Fruit fly (Drosophila melanogaster) whole organism, wandering third instar larva: ENCODE measurements around the gene Cpr11A.

ENCODE experiments used
- Abd-B ChIP-seq: fragments of >200 bp; optimal IDR thresholded peaks from 2 replicates; lab custom pipeline; 2017; ENCODE audit warnings: missing biosample characterization, missing genetic modification characterization
- CG32264 ChIP-seq: fragments of 200-800 bp; sonication (Bioruptor generic); optimal IDR thresholded peaks from 2 replicates; lab custom pipeline; 2016; ENCODE audit warnings: missing biosample characterization, missing genetic modification characterization
- CG9705 ChIP-seq: fragments of 200-800 bp; sonication (Bioruptor generic); optimal IDR thresholded peaks from 2 replicates; lab custom pipeline; 2018; ENCODE audit warnings: missing biosample characterization, mild to moderate bottlenecking, missing genetic modification characterization
- CrebA ChIP-seq: fragments of 200-800 bp; sonication (Bioruptor generic); optimal IDR thresholded peaks from 2 replicates; lab custom pipeline; 2016; ENCODE audit warnings: missing biosample characterization, mild to moderate bottlenecking, missing genetic modification characterization, borderline replicate concordance
- Dfd ChIP-seq: fragments of >200 bp; optimal IDR thresholded peaks from 2 replicates; lab custom pipeline; 2017; ENCODE audit warnings: missing biosample characterization, missing genetic modification characterization
- Dif ChIP-seq: fragments of 200-275, 200-300 bp; sonication (Bioruptor generic); optimal IDR thresholded peaks from 2 replicates; lab custom pipeline; 2018; ENCODE audit warnings: missing biosample characterization, missing genetic modification characterization; ENCODE audit not compliant: partially characterized antibody
- GATAd ChIP-seq: sonication (Bioruptor generic); optimal IDR thresholded peaks from 2 replicates; lab custom pipeline; 2016; ENCODE audit warnings: missing biosample characterization, missing genetic modification characterization
- HLH106 ChIP-seq: fragments of 200-800 bp; optimal IDR thresholded peaks from 3 replicates; lab custom pipeline; 2019; ENCODE audit warnings: missing biosample characterization, mild to moderate bottlenecking, missing genetic modification characterization, moderate library complexity
- Hnf4 ChIP-seq: fragments of 200-800 bp; sonication (Bioruptor generic); optimal IDR thresholded peaks from 2 replicates; lab custom pipeline; 2016; ENCODE audit warnings: missing biosample characterization, mild to moderate bottlenecking, missing genetic modification characterization
- Hr78 ChIP-seq: fragments of >200 bp; optimal IDR thresholded peaks from 2 replicates; lab custom pipeline; 2017; ENCODE audit warnings: missing biosample characterization, missing genetic modification characterization
- Hr83 ChIP-seq: fragments of 200-300 bp; sonication (Bioruptor generic); optimal IDR thresholded peaks from 2 replicates; lab custom pipeline; 2016; ENCODE audit warnings: missing biosample characterization, mild to moderate bottlenecking, missing genetic modification characterization, moderate library complexity; ENCODE audit not compliant: poor library complexity, severe bottlenecking
- Jra ChIP-seq: sonication (Bioruptor generic); optimal IDR thresholded peaks from 2 replicates; lab custom pipeline; 2016; ENCODE audit warnings: missing biosample characterization, missing genetic modification characterization
- Mio ChIP-seq: sonication (Bioruptor generic); optimal IDR thresholded peaks from 2 replicates; lab custom pipeline; 2016; ENCODE audit warnings: missing biosample characterization, missing genetic modification characterization
- Myc ChIP-seq: fragments of >200 bp; optimal IDR thresholded peaks from 2 replicates; lab custom pipeline; 2017
- N ChIP-seq: fragments of >200 bp; optimal IDR thresholded peaks from 2 replicates; lab custom pipeline; 2018; ENCODE audit warnings: missing biosample characterization, missing external identifiers, missing genetic modification characterization
- OdsH ChIP-seq: fragments of 200-800 bp; sonication (Bioruptor generic); optimal IDR thresholded peaks from 2 replicates; lab custom pipeline; 2016; ENCODE audit warnings: missing biosample characterization, mild to moderate bottlenecking, missing genetic modification characterization
- Rel ChIP-seq, 2 experiments: fragments of 200-800 bp; sonication (Bioruptor generic) in 1 of 2; optimal IDR thresholded peaks; 2 replicates in 1 of 2; 3 replicates in 1 of 2; lab custom pipeline; 2016 to 2019; ENCODE audit warnings: mild to moderate bottlenecking in 2 of 2, missing biosample characterization in 2 of 2, missing genetic modification characterization in 2 of 2, moderate library complexity in 1 of 2
- Sp1 ChIP-seq: fragments of 200-800 bp; sonication (Bioruptor generic); optimal IDR thresholded peaks from 3 replicates; lab custom pipeline; 2019; ENCODE audit warnings: missing biosample characterization, mild to moderate bottlenecking, missing genetic modification characterization, moderate library complexity
- Vsx2 ChIP-seq: fragments of 200-300, 225-300 bp; sonication (Bioruptor generic); optimal IDR thresholded peaks from 2 replicates; lab custom pipeline; 2018; ENCODE audit warnings: missing biosample characterization, missing genetic modification characterization; ENCODE audit not compliant: partially characterized antibody
- brk ChIP-seq: fragments of 200-800 bp; sonication (Bioruptor generic); optimal IDR thresholded peaks from 2 replicates; lab custom pipeline; 2016; ENCODE audit warnings: missing biosample characterization, mild to moderate bottlenecking, missing genetic modification characterization
- dl ChIP-seq, 2 experiments: fragments of 175-275, 200-275 bp in 1 of 2; fragments of 200-275 bp in 1 of 2; sonication (Bioruptor generic); optimal IDR thresholded peaks; lab custom pipeline; 2018; ENCODE audit warnings: mild to moderate bottlenecking in 2 of 2, missing biosample characterization in 2 of 2, missing genetic modification characterization in 2 of 2, moderate library complexity in 2 of 2; ENCODE audit not compliant: partially characterized antibody in 2 of 2, insufficient read depth in 1 of 2
- dmrt93B ChIP-seq: fragments of 200-800 bp; sonication (Bioruptor generic); optimal IDR thresholded peaks from 2 replicates; lab custom pipeline; 2018; ENCODE audit warnings: missing biosample characterization, mild to moderate bottlenecking, missing genetic modification characterization
- dsf ChIP-seq: sonication (Bioruptor generic); optimal IDR thresholded peaks from 2 replicates; lab custom pipeline; 2016; ENCODE audit warnings: missing biosample characterization, missing genetic modification characterization, borderline replicate concordance
- ey ChIP-seq: fragments of 200-800 bp; sonication (Bioruptor generic); optimal IDR thresholded peaks from 2 replicates; lab custom pipeline; 2016; ENCODE audit warnings: missing biosample characterization, missing genetic modification characterization
- foxo ChIP-seq, 2 experiments: fragments of 200-800 bp; sonication (Bioruptor generic); optimal IDR thresholded peaks; 2 replicates in 1 of 2; 3 replicates in 1 of 2; lab custom pipeline; 2016 to 2017; ENCODE audit warnings: missing biosample characterization in 2 of 2, missing genetic modification characterization in 2 of 2
- fru ChIP-seq: fragments of 200-800 bp; sonication (Bioruptor generic); optimal IDR thresholded peaks from 3 replicates; lab custom pipeline; 2016; ENCODE audit warnings: missing biosample characterization, mild to moderate bottlenecking, missing genetic modification characterization
- h ChIP-seq: fragments of 200-800 bp; sonication (Bioruptor generic); optimal IDR thresholded peaks from 3 replicates; lab custom pipeline; 2016; ENCODE audit warnings: missing biosample characterization, mild to moderate bottlenecking, missing genetic modification characterization
- lola ChIP-seq: fragments of >200 bp; optimal IDR thresholded peaks from 2 replicates; lab custom pipeline; 2017; ENCODE audit warnings: missing biosample characterization, missing genetic modification characterization
- pan ChIP-seq: fragments of >200 bp; optimal IDR thresholded peaks from 2 replicates; lab custom pipeline; 2017
- psq ChIP-seq: fragments of 200-800 bp; sonication (Bioruptor generic); optimal IDR thresholded peaks from 3 replicates; lab custom pipeline; 2017; ENCODE audit warnings: missing biosample characterization, mild to moderate bottlenecking, missing genetic modification characterization, moderate library complexity
- rgr ChIP-seq: fragments of 200-800 bp; sonication (Bioruptor generic); optimal IDR thresholded peaks from 3 replicates; lab custom pipeline; 2016; ENCODE audit warnings: missing biosample characterization, mild to moderate bottlenecking, missing genetic modification characterization
- sage ChIP-seq: fragments of 200-800 bp; sonication (Bioruptor generic); optimal IDR thresholded peaks from 2 replicates; lab custom pipeline; 2016; ENCODE audit warnings: missing biosample characterization, mild to moderate bottlenecking, missing genetic modification characterization
- sv ChIP-seq: fragments of 200-800 bp; sonication (Bioruptor generic); optimal IDR thresholded peaks from 3 replicates; lab custom pipeline; 2016; ENCODE audit warnings: missing biosample characterization, missing genetic modification characterization
- tai ChIP-seq: sonication (Bioruptor generic); optimal IDR thresholded peaks from 2 replicates; lab custom pipeline; 2016; ENCODE audit warnings: missing biosample characterization, missing genetic modification characterization
- usp ChIP-seq: fragments of >200 bp; optimal IDR thresholded peaks from 2 replicates; lab custom pipeline; 2017; ENCODE audit warnings: missing biosample characterization, missing genetic modification characterization
- woc ChIP-seq: sonication (Bioruptor generic); optimal IDR thresholded peaks from 2 replicates; lab custom pipeline; 2016; ENCODE audit warnings: missing biosample characterization, mild to moderate bottlenecking, missing genetic modification characterization

Gene Cpr11A

DNA sequence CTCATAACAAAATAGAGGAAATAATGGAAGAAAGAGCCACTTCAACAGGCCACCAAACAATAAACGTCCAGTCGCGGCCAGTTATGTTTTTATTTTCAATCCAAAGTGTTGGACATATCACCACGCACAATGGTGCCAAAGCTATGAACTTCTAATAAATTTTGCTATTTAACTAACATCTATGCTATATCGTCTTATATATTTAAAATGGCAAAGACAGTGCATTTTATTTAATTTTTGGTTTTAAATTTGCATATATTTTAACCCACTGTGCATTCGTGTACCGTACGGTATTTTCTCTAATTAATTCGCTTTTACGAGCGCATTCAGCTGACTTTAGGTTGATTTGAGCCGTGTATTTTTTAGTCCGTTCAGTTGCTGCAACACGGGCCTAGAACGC, 32.4 kb upstream of the Cpr11A start, which contains the start of gene CG15927:
Gene CG15927 (plus strand): TSS at position 372 of the 400 bp plus-strand sequence.
- TF ChIP-seq sv (GFP tag; lab: Kevin White, UChicago) (peak; percentile 40), fru (GFP tag; lab: Kevin White, UChicago) (no peak)

DNA sequence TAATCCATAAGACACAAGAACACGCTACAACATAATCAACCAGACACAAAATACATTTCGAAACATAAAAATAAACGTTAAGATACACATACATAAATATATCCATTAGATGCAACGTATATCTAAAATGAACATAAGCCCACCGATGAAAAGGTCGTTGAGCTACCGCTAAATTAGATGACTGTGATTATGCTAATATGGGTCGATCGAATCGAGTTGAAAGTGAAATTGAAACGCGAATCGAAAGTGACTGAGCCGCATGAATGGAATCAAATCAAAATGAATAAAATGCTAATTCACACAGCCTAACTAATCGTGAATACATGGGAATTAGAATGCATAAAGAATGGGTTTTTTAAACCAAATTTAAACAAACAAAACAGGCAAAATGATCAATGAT, 30.9 kb upstream of the Cpr11A start:
- no peak for TF ChIP-seq lola
- TF ChIP-seq Hnf4 (GFP tag; lab: Kevin White, UChicago): no peak
- TF ChIP-seq CG32264: no peak
- no peak for TF ChIP-seq CG9705
- no peak for TF ChIP-seq OdsH (GFP tag; lab: Kevin White, UChicago)
- TF ChIP-seq pan (lab: Kevin White, UChicago): no peak
- TF ChIP-seq usp (GFP tag; lab: Kevin White, UChicago): no peak

DNA sequence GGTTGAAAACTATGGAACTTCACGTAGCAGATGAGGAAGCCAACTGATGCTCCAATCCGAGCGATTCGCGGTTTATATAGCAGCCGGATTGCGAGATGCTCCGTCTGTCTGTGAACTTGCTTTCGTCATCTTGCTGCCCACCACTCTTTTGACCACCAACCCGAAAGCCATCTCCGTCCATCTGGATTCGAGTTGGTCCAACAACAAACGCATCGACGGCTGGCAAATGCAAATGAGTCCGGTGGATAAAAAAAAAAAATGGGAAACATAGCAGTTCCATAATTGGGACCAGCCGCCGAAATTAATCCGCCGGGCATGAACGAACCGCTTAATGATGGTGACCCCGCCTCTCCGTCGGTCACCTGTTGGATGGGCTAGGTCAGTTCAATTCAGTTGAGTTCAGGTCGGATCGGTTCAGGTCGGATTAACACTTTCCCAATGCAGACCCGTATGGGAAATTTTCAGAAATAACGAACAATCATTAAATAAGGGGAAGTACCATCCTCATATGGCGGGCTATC, 29.0 kb upstream of the Cpr11A start, which contains the start of gene CG15731:
Gene CG15731 (minus strand): TSS at position 51 of the 521 bp plus-strand sequence.
- TF ChIP-seq Jra (GFP tag; lab: Kevin White, UChicago) (no peak), ey (no peak), Rel (GFP tag; optimal IDR thresholded peaks at IDR 0.05; lab: Kevin White, UChicago) (no peak), Rel (tag; optimal IDR thresholded peaks at IDR 0.05; lab: Kevin White, UChicago) (no peak), Hr83 (no peak), sage (no peak), Mio (GFP tag; lab: Kevin White, UChicago) (no peak), CG32264 (no peak), Abd-B (GFP tag; lab: Kevin White, UChicago) (no peak), CrebA (GFP tag; lab: Kevin White, UChicago) (no peak), OdsH (GFP tag; lab: Kevin White, UChicago) (no peak), Dfd (GFP tag; lab: Kevin White, UChicago) (no peak), fru (GFP tag; lab: Kevin White, UChicago) (no peak), Hr78 (GFP tag; lab: Kevin White, UChicago) (no peak), CG9705 (no peak), tai (GFP tag; lab: Kevin White, UChicago) (no peak)

DNA sequence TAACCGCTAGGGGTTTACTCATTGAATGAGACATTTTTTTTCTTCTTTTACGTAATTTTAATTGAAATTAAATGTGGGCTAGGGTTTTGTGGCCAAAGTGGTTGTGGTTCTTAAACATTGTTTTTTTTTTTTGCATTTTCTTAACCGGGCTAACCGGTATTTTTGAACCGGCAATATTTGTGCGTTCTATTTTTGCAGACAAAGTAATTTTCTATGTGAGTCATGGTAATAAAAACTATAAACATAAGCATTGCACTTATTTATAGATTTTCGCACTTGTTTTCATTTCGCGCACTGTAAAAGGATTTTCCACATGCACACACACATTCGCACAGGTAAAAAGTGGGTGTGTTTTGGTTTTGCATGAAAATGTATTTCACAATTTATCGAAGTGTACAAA, 24.6 kb upstream of the Cpr11A start:
- TF ChIP-seq N (GFP tag; lab: Kevin White, UChicago) (no peak), Dif (no peak), Hr78 (GFP tag; lab: Kevin White, UChicago) (no peak), brk (GFP tag; lab: Kevin White, UChicago) (no peak), woc (no peak), Dfd (GFP tag; lab: Kevin White, UChicago) (no peak), pan (lab: Kevin White, UChicago) (no peak), dsf (GFP tag; lab: Kevin White, UChicago) (no peak), psq (GFP tag; lab: Kevin White, UChicago) (no peak), dmrt93B (GFP tag; lab: Kevin White, UChicago) (no peak), Vsx2 (no peak), fru (GFP tag; lab: Kevin White, UChicago) (no peak), HLH106 (tag; lab: Kevin White, UChicago) (no peak), Hr83 (no peak), sage (no peak)
- TF ChIP-seq, all 38 proteins: peak for 0

DNA sequence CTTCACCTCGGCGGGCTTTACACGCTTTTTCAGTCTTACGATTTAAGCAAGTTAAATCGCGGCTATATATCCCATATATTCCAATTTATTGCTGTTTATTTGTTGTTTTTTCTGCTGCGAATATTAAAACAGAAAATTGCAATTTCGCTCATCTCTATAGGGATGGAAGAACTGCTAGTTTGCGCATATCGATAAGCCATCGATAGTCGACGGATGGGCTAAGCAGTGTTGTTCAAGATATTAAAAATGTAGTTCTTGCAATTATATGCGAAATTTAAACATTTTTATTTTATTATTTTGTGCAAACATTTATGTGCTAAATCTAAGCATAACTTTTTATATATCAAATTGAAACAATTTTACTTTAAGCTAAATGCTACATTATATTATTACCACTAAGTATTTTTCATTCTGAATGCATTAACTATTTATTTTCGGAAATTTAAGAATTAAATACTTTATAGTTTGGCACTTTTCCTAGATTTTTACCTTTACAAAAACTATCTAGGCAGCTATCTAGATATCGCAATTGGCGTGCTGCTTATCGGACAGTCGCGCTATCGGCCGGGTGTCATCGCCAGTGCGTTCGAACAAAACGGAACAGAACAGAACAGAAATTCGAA, 23.7 kb upstream of the Cpr11A start, which contains the start of the genes Rab40 and CG42258:
Gene Rab40 (minus strand): TSS at position 177 of the 623 bp plus-strand sequence.
Gene CG42258 (plus strand): TSS at position 593 of the 623 bp plus-strand sequence.
- TF ChIP-seq dmrt93B (GFP tag; lab: Kevin White, UChicago) (no peak), Dfd (GFP tag; lab: Kevin White, UChicago) (no peak), Hnf4 (GFP tag; lab: Kevin White, UChicago) (peak; percentile 54), Sp1 (GFP tag; lab: Kevin White, UChicago) (peak; percentile 13), pan (lab: Kevin White, UChicago) (no peak), Dif (no peak), woc (peak; percentile 59), fru (GFP tag; lab: Kevin White, UChicago) (peak; percentile 54), Myc (lab: Kevin White, UChicago) (peak; percentile 10), rgr (GFP tag; lab: Kevin White, UChicago) (peak; percentile 47), Hr83 (peak; percentile 33), ey (peak; percentile 49), HLH106 (tag; lab: Kevin White, UChicago) (peak; percentile 50), Vsx2 (no peak), Hr78 (GFP tag; lab: Kevin White, UChicago) (no peak), brk (GFP tag; lab: Kevin White, UChicago) (peak; percentile 8), tai (GFP tag; lab: Kevin White, UChicago) (peak; percentile 39), dl (GFP tag; optimal IDR thresholded peaks at IDR 0.05; lab: Kevin White, UChicago; ENCODE audit: insufficient read depth in 1 of 2, partially characterized antibody in 2 of 2) (no peak), dsf (GFP tag; lab: Kevin White, UChicago) (peak; percentile 36), sv (GFP tag; lab: Kevin White, UChicago) (peak; percentile 53), GATAd (GFP tag; lab: Kevin White, UChicago) (peak; percentile 50), CG9705 (peak; percentile 17), Jra (GFP tag; lab: Kevin White, UChicago) (peak; percentile 25), CrebA (GFP tag; lab: Kevin White, UChicago) (no peak), h (GFP tag; lab: Kevin White, UChicago) (peak; percentile 42), psq (GFP tag; lab: Kevin White, UChicago) (peak; percentile 44), foxo (GFP tag; optimal IDR thresholded peaks at IDR 0.05; lab: Kevin White, UChicago) (peak in 1 of 2 experiments; percentile 69)
